Fruit fly (Drosophila melanogaster): ENCODE data around the gene Sbat.
A peak's percentile ranks its signal among the peaks of the same experiment; 100 is the strongest.

Gene Sbat

DNA sequence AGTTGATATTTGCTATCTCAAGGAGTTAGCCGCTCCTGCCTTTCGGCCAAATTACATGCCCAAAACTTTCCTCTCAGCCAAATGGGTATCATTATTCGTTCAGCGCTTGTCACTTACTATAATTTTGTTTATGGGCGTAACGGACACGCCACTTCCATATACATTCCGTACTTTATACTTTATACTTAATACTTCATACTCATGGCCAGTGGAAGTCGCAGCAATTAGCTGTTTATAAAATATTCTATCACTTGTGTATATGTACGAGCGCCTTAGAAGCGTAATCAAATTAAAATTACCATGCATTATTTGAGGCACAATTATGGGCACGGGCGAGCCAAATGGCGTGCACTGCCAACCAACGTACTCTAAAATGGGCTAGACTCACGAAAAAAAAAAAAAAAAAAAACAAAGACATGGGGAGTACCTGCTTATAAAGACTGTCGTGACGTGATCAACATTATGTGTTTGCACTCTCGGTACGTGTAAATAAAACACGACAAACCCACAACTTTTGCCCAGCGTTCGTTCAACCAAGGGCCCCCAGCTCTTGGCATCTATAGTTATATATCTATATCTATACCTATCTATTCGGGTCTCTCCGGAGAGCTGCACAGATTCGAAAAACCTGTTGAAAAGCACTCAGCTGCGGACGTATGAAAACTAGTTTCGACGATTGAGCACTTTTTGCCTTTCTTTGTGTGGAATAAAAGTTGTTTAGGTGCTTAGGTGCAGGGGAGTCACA lies 16.8 kb upstream of the Sbat start (continued):
- TF ChIP-seq CG13287 (GFP tag; IDR thresholded peaks at IDR 0.05; ENCODE audit: partially characterized antibody) (no peak), prd (optimal IDR thresholded peaks at IDR 0.05) (no peak), prd (GFP tag; IDR thresholded peaks at IDR 0.05) (no peak), CG30403 (GFP tag; optimal IDR thresholded peaks at IDR 0.05) (no peak), CG10274 (GFP tag; optimal IDR thresholded peaks at IDR 0.05) (no peak), HLH3B (GFP tag; IDR thresholded peaks at IDR 0.05) (no peak), CG8765 (GFP tag; IDR thresholded peaks at IDR 0.05) (no peak), CG6813 (GFP tag; optimal IDR thresholded peaks at IDR 0.05) (peak; percentile 64), Dek (tag; optimal IDR thresholded peaks at IDR 0.05) (no peak), bcd (GFP tag; optimal IDR thresholded peaks at IDR 0.05) (no peak), Ada2b (GFP tag; IDR thresholded peaks at IDR 0.05) (no peak), wek (GFP tag; optimal IDR thresholded peaks at IDR 0.05) (peak; percentile 54), hbn (GFP tag; IDR thresholded peaks at IDR 0.05; ENCODE audit: partially characterized antibody) (no peak), maf-S (GFP tag; optimal IDR thresholded peaks at IDR 0.05) (no peak), dpn (GFP tag; optimal IDR thresholded peaks at IDR 0.05) (no peak), Spps (tag; optimal IDR thresholded peaks at IDR 0.05) (no peak), oc (tag; optimal IDR thresholded peaks at IDR 0.05) (no peak), sisA (GFP tag; IDR thresholded peaks at IDR 0.05) (no peak), CG7745 (tag; optimal IDR thresholded peaks at IDR 0.05) (peak; percentile 46), fd96Cb (tag; optimal IDR thresholded peaks at IDR 0.05) (no peak), cato (GFP tag; optimal IDR thresholded peaks at IDR 0.05; ENCODE audit: borderline replicate concordance) (no peak), gro (GFP tag; optimal IDR thresholded peaks at IDR 0.05) (no peak), CG17612 (GFP tag; IDR thresholded peaks at IDR 0.05) (no peak), eyg (GFP tag; optimal IDR thresholded peaks at IDR 0.05) (no peak), CG1529 (GFP tag; optimal IDR thresholded peaks at IDR 0.05) (no peak), CG16815 (GFP tag; optimal IDR thresholded peaks at IDR 0.05) (no peak), CG3847 (GFP tag; IDR thresholded peaks at IDR 0.05) (no peak), Fer1 (GFP tag; optimal IDR thresholded peaks at IDR 0.05) (peak; percentile 24), Ets97D (GFP tag; optimal IDR thresholded peaks at IDR 0.05) (no peak), gsb-n (tag; optimal IDR thresholded peaks at IDR 0.05) (no peak), zen (tag; optimal IDR thresholded peaks at IDR 0.05) (no peak), CG18619 (GFP tag; optimal IDR thresholded peaks at IDR 0.05) (no peak), mld (GFP tag; IDR thresholded peaks at IDR 0.05; ENCODE audit: partially characterized antibody) (no peak), Sry-β (GFP tag; optimal IDR thresholded peaks at IDR 0.05) (no peak), croc (GFP tag; conservative IDR thresholded peaks at IDR 0.05) (no peak), MESR4 (GFP tag; optimal IDR thresholded peaks at IDR 0.05) (no peak), CG17361 (GFP tag; IDR thresholded peaks at IDR 0.05) (no peak), CG43689 (GFP tag; IDR thresholded peaks at IDR 0.05) (no peak), Mrtf (GFP tag; IDR thresholded peaks at IDR 0.05) (no peak), CG17359 (tag; optimal IDR thresholded peaks at IDR 0.05) (no peak), peb (GFP tag; IDR thresholded peaks at IDR 0.05) (no peak), gfzf (GFP tag; optimal IDR thresholded peaks at IDR 0.05) (no peak), NfI (GFP tag; optimal IDR thresholded peaks at IDR 0.05) (no peak), stc (GFP tag; IDR thresholded peaks at IDR 0.05) (no peak; the same call in 1 of the 2 replicates), CG11247 (GFP tag; IDR thresholded peaks at IDR 0.05) (no peak), CG32767 (GFP tag; IDR thresholded peaks at IDR 0.05) (no peak), rib (GFP tag; IDR thresholded peaks at IDR 0.05) (no peak), dmrt11E (tag; optimal IDR thresholded peaks at IDR 0.05) (no peak), CG1024 (GFP tag; IDR thresholded peaks at IDR 0.05) (no peak), CG5245 (GFP tag; optimal IDR thresholded peaks at IDR 0.05) (no peak), z (GFP tag; IDR thresholded peaks at IDR 0.05) (peak; percentile 94)
